Worm (Caenorhabditis elegans): ENCODE data around the gene F19G12.1.

The F19G12.1 gene

ce11 chrX:1446593-1447141 is 15.9 kb downstream of the F19G12.1 start, which contains the start of gene zfp-3:
TSS of gene zfp-3 (minus strand) at chrX:1446643.
- TF ChIP-seq dao-5 (tag; optimal IDR thresholded peaks at IDR 0.05) (peak; percentile 62), W03F9.2 (tag; optimal IDR thresholded peaks at IDR 0.05) (peak; percentile 72), him-1 (tag; optimal IDR thresholded peaks at IDR 0.05) (peak; percentile 80)

ce11 chrX:1450352-1450818 is 19.6 kb downstream of the F19G12.1 start, which contains the start of gene W05H7.1:
TSS of gene W05H7.1 (plus strand) at chrX:1450768.
- TF ChIP-seq dao-5 (tag; optimal IDR thresholded peaks at IDR 0.05), result no peak
- no peak for TF ChIP-seq W03F9.2 (tag; optimal IDR thresholded peaks at IDR 0.05)
- no peak for TF ChIP-seq him-1 (tag; optimal IDR thresholded peaks at IDR 0.05)

DNA sequence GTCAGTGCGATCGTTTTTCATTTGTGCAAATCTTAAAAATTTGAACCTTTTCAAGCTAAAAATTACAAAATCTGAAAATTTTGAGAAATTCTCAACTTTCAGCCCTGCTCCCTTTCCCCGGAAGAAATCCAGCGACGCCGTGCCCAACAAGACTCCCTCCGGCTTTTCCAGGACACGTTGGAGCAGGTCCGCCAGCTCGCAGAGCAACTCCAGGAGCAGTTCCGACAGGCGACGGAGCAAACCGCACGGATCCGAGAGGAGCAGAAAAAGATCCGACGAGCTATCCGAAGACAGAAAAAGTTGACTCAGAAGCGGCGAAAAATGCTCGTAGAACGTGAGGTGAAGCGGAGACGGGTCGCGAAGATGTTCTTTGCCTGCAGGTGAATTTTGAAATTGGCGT is 20.4 kb downstream of the F19G12.1 start:
- TF ChIP-seq dao-5 (tag; optimal IDR thresholded peaks at IDR 0.05) (no peak), him-1 (tag; optimal IDR thresholded peaks at IDR 0.05) (no peak), W03F9.2 (tag; optimal IDR thresholded peaks at IDR 0.05) (no peak)

ce11 chrX:1451816-1452602 is 21.2 kb downstream of the F19G12.1 start:
- TF ChIP-seq W03F9.2 (tag; optimal IDR thresholded peaks at IDR 0.05) (no peak), dao-5 (tag; optimal IDR thresholded peaks at IDR 0.05) (no peak), him-1 (tag; optimal IDR thresholded peaks at IDR 0.05) (no peak)

DNA sequence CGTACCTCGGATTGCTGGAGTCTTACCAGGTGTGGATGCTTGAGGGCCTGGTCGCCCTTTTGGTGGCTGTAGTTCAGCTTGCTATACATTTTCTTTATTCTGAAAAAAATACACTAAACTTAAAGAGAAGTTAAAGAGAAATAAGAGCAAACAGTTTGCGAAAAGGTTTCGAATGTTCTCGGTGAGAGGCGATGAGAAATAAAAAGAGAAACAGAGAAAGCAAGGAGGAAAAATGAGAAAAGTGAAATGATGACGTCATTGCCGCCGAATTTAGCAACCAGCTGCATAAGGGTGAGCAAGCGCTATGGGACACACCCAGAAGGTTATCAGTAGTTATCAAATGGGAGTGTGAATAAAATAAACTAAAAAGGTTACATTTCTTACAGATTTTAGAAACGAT is 23.0 kb downstream of the F19G12.1 start, which contains the start of gene cebp-1:
Gene cebp-1, minus strand, starts transcription at position 99 of the 400 bp plus-strand sequence.
- TF ChIP-seq W03F9.2 (tag; optimal IDR thresholded peaks at IDR 0.05) (peak; percentile 39), him-1 (tag; optimal IDR thresholded peaks at IDR 0.05) (no peak)

ce11 chrX:1454385-1454784 is 23.6 kb downstream of the F19G12.1 start:
- TF ChIP-seq dao-5 (tag; optimal IDR thresholded peaks at IDR 0.05), result peak; percentile 11
- TF ChIP-seq W03F9.2 (tag; optimal IDR thresholded peaks at IDR 0.05), result peak; percentile 30
- TF ChIP-seq him-1 (tag; optimal IDR thresholded peaks at IDR 0.05), result peak; percentile 56

- TF ChIP-seq him-1 (tag; optimal IDR thresholded peaks at IDR 0.05) (no peak), W03F9.2 (tag; optimal IDR thresholded peaks at IDR 0.05) (peak; percentile 27)
These were observed 25.7 kb downstream of the F19G12.1 start for ce11 chrX:1456350-1457080.

ce11 chrX:1458793-1459192 is 28.0 kb downstream of the F19G12.1 start, which contains the start of gene D1005.2:
TSS of gene D1005.2 (plus strand) at chrX:1459022.
- TF ChIP-seq dao-5 (tag; optimal IDR thresholded peaks at IDR 0.05) (no peak), him-1 (tag; optimal IDR thresholded peaks at IDR 0.05) (no peak)

- TF ChIP-seq dao-5 (tag; optimal IDR thresholded peaks at IDR 0.05), result no peak
- no peak for TF ChIP-seq W03F9.2 (tag; optimal IDR thresholded peaks at IDR 0.05)
- no peak for TF ChIP-seq him-1 (tag; optimal IDR thresholded peaks at IDR 0.05)
These were observed 28.9 kb downstream of the F19G12.1 start for ce11 chrX:1459756-1460155.

- TF ChIP-seq him-1 (tag; optimal IDR thresholded peaks at IDR 0.05) (no peak), W03F9.2 (tag; optimal IDR thresholded peaks at IDR 0.05) (no peak), dao-5 (tag; optimal IDR thresholded peaks at IDR 0.05) (no peak)
These were observed 33.9 kb downstream of the F19G12.1 start, which contains the start of gene D1005.6 for ce11 chrX:1464699-1465098. TSS of gene D1005.6 (minus strand) at chrX:1464799.

ce11 chrX:1468057-1468456 is 37.2 kb downstream of the F19G12.1 start:
- TF ChIP-seq him-1 (tag; optimal IDR thresholded peaks at IDR 0.05) (no peak), dao-5 (tag; optimal IDR thresholded peaks at IDR 0.05) (no peak), W03F9.2 (tag; optimal IDR thresholded peaks at IDR 0.05) (no peak)

DNA sequence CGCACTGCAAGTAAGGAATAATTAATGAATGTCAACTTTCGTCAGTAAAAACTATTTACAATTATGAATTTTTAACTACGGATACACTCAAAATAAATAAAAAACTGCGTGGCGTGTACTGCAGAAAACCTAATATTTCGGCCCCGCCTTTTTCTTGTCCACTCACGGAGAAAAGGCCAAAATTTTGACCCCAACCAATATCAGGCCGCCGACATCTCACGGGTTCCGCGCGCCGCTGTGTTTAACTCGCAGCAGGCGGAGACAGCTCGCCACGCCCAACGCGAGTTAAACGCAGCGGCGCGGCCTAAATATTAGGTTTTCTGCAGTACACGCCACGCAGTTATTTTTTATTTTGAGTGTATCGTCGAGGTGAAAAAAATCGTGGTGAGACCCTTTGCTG is 40.4 kb downstream of the F19G12.1 start:
- TF ChIP-seq W03F9.2 (tag; optimal IDR thresholded peaks at IDR 0.05) (no peak), him-1 (tag; optimal IDR thresholded peaks at IDR 0.05) (no peak), dao-5 (tag; optimal IDR thresholded peaks at IDR 0.05) (no peak)

DNA sequence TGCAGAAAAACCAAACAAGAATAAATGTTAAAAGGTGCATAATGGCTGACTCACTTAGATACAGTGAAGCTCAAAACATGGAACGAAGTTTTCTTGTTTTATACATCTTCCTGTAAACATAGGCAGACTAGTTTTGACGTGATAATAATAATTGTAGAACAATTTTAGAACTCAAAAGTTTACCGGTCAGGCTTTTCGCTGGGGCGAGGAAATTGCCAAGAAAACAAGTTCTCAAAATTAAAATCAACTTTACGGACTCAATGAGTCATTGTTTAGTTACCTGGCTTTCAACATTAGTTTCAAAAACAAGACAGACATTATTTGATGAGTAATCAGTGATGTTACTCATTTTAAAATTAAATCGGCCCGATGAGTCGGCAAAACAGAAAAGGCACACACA is 42.1 kb downstream of the F19G12.1 start, which contains the start of gene D1005.5:
Gene D1005.5, minus strand, starts transcription at position 101 of the 400 bp plus-strand sequence.
- no peak for TF ChIP-seq him-1 (tag; optimal IDR thresholded peaks at IDR 0.05)

ce11 chrX:1473794-1474193 is 43.0 kb downstream of the F19G12.1 start:
- no peak for TF ChIP-seq W03F9.2 (tag; optimal IDR thresholded peaks at IDR 0.05)

Data from whole organism, L4/young adult.